Fruit fly (Drosophila melanogaster) whole organism: ENCODE data around the gene HDAC4.

Experiments
- Dll ChIP-seq: fragments of >200 bp; optimal IDR thresholded peaks from 2 replicates; lab custom pipeline; 2017
- EcR ChIP-seq, 2 experiments: fragments of >200 bp; optimal IDR thresholded peaks; 2 replicates each; lab custom pipeline; 2017; ENCODE audit warnings: missing biosample characterization in 2 of 2, missing genetic modification characterization in 2 of 2, missing genetic modification reagents in 2 of 2
- pan ChIP-seq: fragments of >200 bp; optimal IDR thresholded peaks from 2 replicates; lab custom pipeline; 2017
- psq ChIP-seq: fragments of >200 bp; optimal IDR thresholded peaks from 2 replicates; lab custom pipeline; 2017
- usp ChIP-seq: fragments of >200 bp; optimal IDR thresholded peaks from 2 replicates; lab custom pipeline; 2017; ENCODE audit warnings: missing biosample characterization, missing genetic modification characterization, mixed read lengths

DNA sequence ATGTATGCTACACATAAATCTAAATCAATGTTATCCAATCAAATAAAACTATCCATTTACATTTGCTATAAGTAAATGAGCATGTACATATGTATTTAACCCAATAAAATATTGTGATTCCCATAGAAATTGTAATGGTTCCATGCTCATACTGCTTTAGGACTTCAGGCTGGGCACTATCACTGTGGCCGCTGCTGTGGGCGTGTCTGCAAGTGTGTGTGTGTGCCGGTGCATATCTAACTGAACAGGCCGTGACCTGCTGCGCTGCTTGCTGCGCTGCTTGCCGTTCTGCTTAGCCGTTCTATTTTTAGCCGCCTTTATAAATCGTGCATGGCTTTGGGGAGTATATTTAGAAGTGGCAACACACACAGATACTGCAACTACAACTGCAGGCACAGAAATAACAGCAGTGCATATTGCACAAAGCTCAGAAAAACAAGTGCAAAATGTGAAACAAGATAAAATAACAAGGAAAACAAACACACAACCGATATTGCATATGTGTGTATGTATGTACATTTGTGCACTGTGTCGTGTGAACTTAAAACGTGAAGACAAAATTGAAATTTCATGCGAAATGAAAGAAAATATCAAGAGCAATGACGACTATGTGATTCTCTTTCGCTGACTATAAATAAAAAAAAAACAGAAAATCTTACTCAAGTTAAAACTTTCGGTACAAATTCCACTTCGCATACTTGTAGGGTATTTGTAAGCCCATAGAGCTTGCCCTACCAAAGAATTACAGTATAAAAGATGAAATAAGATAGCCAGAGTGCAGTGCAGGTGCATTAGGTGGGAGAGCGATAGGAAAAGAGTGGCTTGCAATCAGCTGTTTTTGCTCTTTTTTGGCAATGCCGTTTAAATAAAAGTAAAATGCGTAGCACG is 7.6 kb downstream of the HDAC4 start:
- no peak for TF ChIP-seq psq (lab: Kevin White, UChicago)
- TF ChIP-seq Dll (lab: Kevin White, UChicago), result no peak
- no peak for TF ChIP-seq pan (lab: Kevin White, UChicago)
- no peak for TF ChIP-seq usp
- TF ChIP-seq EcR (GFP tag; optimal IDR thresholded peaks at IDR 0.05; lab: Kevin White, UChicago), result no peak
